Worm (Caenorhabditis elegans) whole organism, young adult: Measurements from ENCODE around the gene unc-97.
A peak's percentile ranks its signal among the peaks of the same experiment; 100 is the strongest.

Experiments used
- D2030.7 ChIP-seq: fragments of 200-800 bp; sonication (Bioruptor generic); IDR thresholded peaks from 2 replicates; pipeline ENCODE4 v1.3.6; 2022; ENCODE audit warnings: missing genetic modification reagents, missing genetic modification characterization, missing compliant biosample characterization
- F10E7.11 ChIP-seq: sonication (generic microtip); optimal IDR thresholded peaks from 2 replicates; lab custom pipeline; 2017; ENCODE audit warnings: mild to moderate bottlenecking, missing genetic modification characterization, moderate library complexity, missing compliant biosample characterization
- F49E8.2 ChIP-seq: sonication (generic microtip); optimal IDR thresholded peaks from 3 replicates; lab custom pipeline; 2017; ENCODE audit warnings: missing genetic modification characterization, mild to moderate bottlenecking, missing compliant biosample characterization, antibody characterized with exemption, moderate library complexity; ENCODE audit not compliant: insufficient read depth
- F57A8.1 ChIP-seq: fragments of 200-800 bp; sonication (Bioruptor generic); optimal IDR thresholded peaks from 2 replicates; lab custom pipeline; 2018; ENCODE audit warnings: mild to moderate bottlenecking, missing genetic modification characterization, moderate library complexity, missing compliant biosample characterization
- T07F8.4 ChIP-seq: sonication (generic microtip); optimal IDR thresholded peaks from 2 replicates; lab custom pipeline; 2016; ENCODE audit warnings: mild to moderate bottlenecking, missing genetic modification characterization, moderate library complexity, missing compliant biosample characterization
- Y53G8AR.9 ChIP-seq: fragments of 200-800 bp; sonication (Bioruptor generic); conservative IDR thresholded peaks from 2 replicates; pipeline ENCODE4 v1.3.6; 2022; ENCODE audit warnings: missing genetic modification reagents, missing genetic modification characterization, missing compliant biosample characterization
- akir-1 ChIP-seq: fragments of 200-800 bp; sonication (Bioruptor generic); optimal IDR thresholded peaks from 2 replicates; lab custom pipeline; 2018; ENCODE audit warnings: mild to moderate bottlenecking, missing genetic modification characterization, moderate library complexity, missing compliant biosample characterization
- aptf-3 ChIP-seq: fragments of 200-800 bp; sonication (Bioruptor generic); IDR thresholded peaks from 2 replicates; pipeline ENCODE4 v1.3.6; 2022; ENCODE audit warnings: missing genetic modification characterization, missing compliant biosample characterization
- atf-7 ChIP-seq: sonication (generic microtip); optimal IDR thresholded peaks from 2 replicates; lab custom pipeline; 2017; ENCODE audit warnings: mild to moderate bottlenecking, missing genetic modification characterization, missing compliant biosample characterization
- attf-3 ChIP-seq: fragments of 200-800 bp; sonication (Bioruptor generic); conservative IDR thresholded peaks from 2 replicates; pipeline ENCODE4 v1.3.6; 2022; ENCODE audit warnings: missing genetic modification reagents, missing genetic modification characterization, missing compliant biosample characterization
- attf-5 ChIP-seq: fragments of 200-800 bp; sonication (Bioruptor generic); optimal IDR thresholded peaks from 2 replicates; lab custom pipeline; 2018; ENCODE audit warnings: mild to moderate bottlenecking, missing genetic modification characterization, missing compliant biosample characterization
- bed-1 ChIP-seq: fragments of 200-800 bp; sonication (Bioruptor generic); IDR thresholded peaks from 2 replicates; pipeline ENCODE4 v1.3.6; 2022; ENCODE audit warnings: missing genetic modification reagents, missing genetic modification characterization, missing compliant biosample characterization
- cebp-2 ChIP-seq: fragments of 200-800 bp; sonication (Bioruptor generic); IDR thresholded peaks from 2 replicates; pipeline ENCODE4 v1.3.6; 2022; ENCODE audit warnings: missing genetic modification characterization, missing compliant biosample characterization
- ceh-27 ChIP-seq: fragments of 200-800 bp; sonication (Bioruptor generic); optimal IDR thresholded peaks from 2 replicates; lab custom pipeline; 2018; ENCODE audit warnings: mild to moderate bottlenecking, missing genetic modification characterization, moderate library complexity, missing compliant biosample characterization
- die-1 ChIP-seq: sonication (generic microtip); optimal IDR thresholded peaks from 2 replicates; lab custom pipeline; 2016; ENCODE audit warnings: missing genotype, mild to moderate bottlenecking, missing genetic modification characterization, missing compliant biosample characterization
- fkh-3 ChIP-seq: sonication (generic microtip); optimal IDR thresholded peaks from 2 replicates; lab custom pipeline; 2016; ENCODE audit warnings: mild to moderate bottlenecking, missing genetic modification characterization, missing compliant biosample characterization
- gei-17 ChIP-seq: fragments of 200-800 bp; sonication (Bioruptor generic); optimal IDR thresholded peaks from 2 replicates; lab custom pipeline; 2018; ENCODE audit warnings: mild to moderate bottlenecking, missing genetic modification characterization, missing compliant biosample characterization
- hmg-1.2 ChIP-seq: fragments of 200-800 bp; sonication (Bioruptor generic); IDR thresholded peaks from 2 replicates; pipeline ENCODE4 v1.3.6; 2022; ENCODE audit warnings: missing genetic modification reagents, missing genetic modification characterization, missing compliant biosample characterization
- hrde-1 ChIP-seq: sonication (generic microtip); optimal IDR thresholded peaks from 2 replicates; lab custom pipeline; 2016; ENCODE audit warnings: missing genetic modification characterization, mild to moderate bottlenecking, missing compliant biosample characterization, moderate library complexity, missing genotype, missing genetic modification reagents, borderline replicate concordance
- hsf-1 ChIP-seq: fragments of 200-800 bp; sonication (Bioruptor generic); IDR thresholded peaks from 2 replicates; pipeline ENCODE4 v1.3.6; 2022; ENCODE audit warnings: missing genetic modification reagents, missing genetic modification characterization, missing compliant biosample characterization
- let-607 ChIP-seq, 2 experiments: fragments of 200-800 bp in 1 of 2; sonication (Bioruptor generic) in 1 of 2; sonication (generic microtip) in 1 of 2; optimal IDR thresholded peaks; 2 replicates each; lab custom pipeline; 2016 to 2018; ENCODE audit warnings: mild to moderate bottlenecking in 2 of 2, missing compliant biosample characterization in 2 of 2, missing genetic modification characterization in 2 of 2, moderate library complexity in 2 of 2, missing genotype in 1 of 2
- lin-35 ChIP-seq, 3 experiments: fragments of 150-350 bp in 2 of 3; sonication (generic microtip) in 1 of 3; optimal IDR thresholded peaks; 2 replicates each; lab custom pipeline; 2014 to 2018; ENCODE audit warnings: missing biosample characterization in 3 of 3, missing genetic modification characterization in 3 of 3, missing genetic modification reagents in 3 of 3
- lir-1 ChIP-seq: fragments of 200-800 bp; sonication (Bioruptor generic); conservative IDR thresholded peaks from 2 replicates; pipeline ENCODE4 v1.3.6; 2022; ENCODE audit warnings: missing genetic modification reagents, missing genetic modification characterization, missing compliant biosample characterization
- lsl-1 ChIP-seq: fragments of 200-800 bp; sonication (Bioruptor generic); optimal IDR thresholded peaks from 2 replicates; lab custom pipeline; 2018; ENCODE audit warnings: mild to moderate bottlenecking, missing genetic modification characterization, moderate library complexity, missing compliant biosample characterization
- madf-3 ChIP-seq: fragments of 200-800 bp; sonication (Bioruptor generic); IDR thresholded peaks from 2 replicates; pipeline ENCODE4 v1.3.6; 2022; ENCODE audit warnings: missing genetic modification reagents, missing genetic modification characterization, missing compliant biosample characterization
- madf-8 ChIP-seq: fragments of 200-800 bp; sonication (Bioruptor generic); conservative IDR thresholded peaks from 2 replicates; pipeline ENCODE4 v1.3.6; 2022; ENCODE audit warnings: missing genetic modification reagents, missing genetic modification characterization, missing compliant biosample characterization
- mel-28 ChIP-seq: sonication (generic microtip); optimal IDR thresholded peaks from 2 replicates; lab custom pipeline; 2016; ENCODE audit warnings: borderline replicate concordance, mild to moderate bottlenecking, missing genetic modification characterization, missing compliant biosample characterization
- mes-4 ChIP-seq: sonication (generic microtip); optimal IDR thresholded peaks from 2 replicates; lab custom pipeline; 2016; ENCODE audit warnings: missing genotype, missing genetic modification characterization, missing compliant biosample characterization
- nfyb-1 ChIP-seq: fragments of 200-800 bp; sonication (Bioruptor generic); IDR thresholded peaks from 2 replicates; pipeline ENCODE4 v1.3.6; 2022; ENCODE audit warnings: missing genetic modification reagents, missing genetic modification characterization, missing compliant biosample characterization
- nhr-80 ChIP-seq: sonication (generic microtip); optimal IDR thresholded peaks from 2 replicates; lab custom pipeline; 2016; ENCODE audit warnings: missing genetic modification characterization, missing compliant biosample characterization
- repo-1 ChIP-seq: sonication (generic microtip); optimal IDR thresholded peaks from 2 replicates; lab custom pipeline; 2017; ENCODE audit warnings: mild to moderate bottlenecking, missing genetic modification characterization, missing compliant biosample characterization
- sptf-2 ChIP-seq: fragments of 200-800 bp; sonication (Bioruptor generic); optimal IDR thresholded peaks from 2 replicates; lab custom pipeline; 2018; ENCODE audit warnings: mild to moderate bottlenecking, missing genetic modification characterization, missing compliant biosample characterization
- zfh-2 ChIP-seq: fragments of 200-800 bp; sonication (Bioruptor generic); conservative IDR thresholded peaks from 2 replicates; pipeline ENCODE4 v1.3.6; 2022; ENCODE audit warnings: missing genetic modification reagents, missing genetic modification characterization, missing compliant biosample characterization
- zim-3 ChIP-seq: sonication (generic microtip); optimal IDR thresholded peaks from 2 replicates; lab custom pipeline; 2017; ENCODE audit warnings: mild to moderate bottlenecking, missing genetic modification characterization, moderate library complexity, missing compliant biosample characterization
- ztf-18 ChIP-seq: sonication (generic microtip); optimal IDR thresholded peaks from 2 replicates; lab custom pipeline; 2016; ENCODE audit warnings: missing genotype, mild to moderate bottlenecking, missing genetic modification characterization, missing compliant biosample characterization
- ztf-22 ChIP-seq: fragments of 200-800 bp; sonication (Bioruptor generic); optimal IDR thresholded peaks from 2 replicates; lab custom pipeline; 2018; ENCODE audit warnings: mild to moderate bottlenecking, missing genetic modification characterization, moderate library complexity, missing compliant biosample characterization
- ztf-3 ChIP-seq: fragments of 200-800 bp; sonication (Bioruptor generic); optimal IDR thresholded peaks from 2 replicates; lab custom pipeline; 2018; ENCODE audit warnings: mild to moderate bottlenecking, missing genetic modification characterization, missing compliant biosample characterization

The unc-97 gene

ce11 chrX:5591830-5592229 lies 1.1 kb upstream of the unc-97 start:
- TF ChIP-seq mes-4 (tag; lab: Kevin White, UChicago) (no peak), hmg-1.2 (GFP tag; lab: Robert Waterston, UW) (peak; percentile 59; the same call in 1 of the 2 replicates), zfh-2 (GFP tag; lab: Robert Waterston, UW) (peak; percentile 83), ztf-3 (no peak), ceh-27 (GFP tag; lab: Kevin White, UChicago) (peak; percentile 31), cebp-2 (GFP tag; lab: Robert Waterston, UW) (0 out of 2 replicates have a peak, but pooled peaks have one; percentile 34)

- TF ChIP-seq hsf-1 (no peak), F57A8.1 (GFP tag; lab: Kevin White, UChicago) (no peak), atf-7 (tag; lab: Kevin White, UChicago) (no peak), nhr-80 (tag; lab: Kevin White, UChicago) (peak; percentile 31), die-1 (no peak)
Measured at ce11 chrX:5599224-5599623, 6.3 kb downstream of the unc-97 start, which contains the start of gene sulp-2. TSS of gene sulp-2 (minus strand) at chrX:5599330.

- no peak for TF ChIP-seq mel-28 (tag; lab: Kevin White, UChicago)
- TF ChIP-seq F10E7.11 (tag; lab: Kevin White, UChicago) = no peak
- TF ChIP-seq madf-3 (GFP tag; lab: Robert Waterston, UW) = no peak
- no peak for TF ChIP-seq repo-1 (tag; lab: Kevin White, UChicago)
- TF ChIP-seq akir-1 = no peak
- no peak for TF ChIP-seq F49E8.2 (tag; lab: Kevin White, UChicago)
- TF ChIP-seq, all 124 proteins: peak for 0
Measured at ce11 chrX:5603338-5603816, 10.4 kb downstream of the unc-97 start, which contains the start of gene F14D12.1. TSS of gene F14D12.1 (plus strand) at chrX:5603766.

- TF ChIP-seq F10E7.11 (tag; lab: Kevin White, UChicago) = no peak
- TF ChIP-seq sptf-2 (GFP tag; lab: Kevin White, UChicago) = no peak
- TF ChIP-seq lir-1 = no peak
- no peak for TF ChIP-seq cebp-2 (GFP tag; lab: Robert Waterston, UW)
- TF ChIP-seq T07F8.4 (tag; lab: Kevin White, UChicago) = no peak
- TF ChIP-seq hrde-1 (tag; lab: Kevin White, UChicago) = no peak
- no peak for TF ChIP-seq F57A8.1 (GFP tag; lab: Kevin White, UChicago)
- TF ChIP-seq, all 124 proteins: peak for 0
Measured at ce11 chrX:5605049-5605448, 12.1 kb downstream of the unc-97 start.

- TF ChIP-seq lsl-1 (GFP tag; lab: Kevin White, UChicago) (no peak), nfyb-1 (GFP tag; lab: Robert Waterston, UW) (no peak), attf-3 (GFP tag; lab: Robert Waterston, UW) (no peak), D2030.7 (GFP tag; lab: Robert Waterston, UW) (no peak), gei-17 (GFP tag; lab: Kevin White, UChicago) (no peak), mel-28 (tag; lab: Kevin White, UChicago) (no peak), Y53G8AR.9 (no peak), cebp-2 (GFP tag; lab: Robert Waterston, UW) (no peak), madf-8 (no peak), lin-35 (GFP tag; optimal IDR thresholded peaks at IDR 0.05; lab: Kevin White, UChicago) (no peak), F57A8.1 (GFP tag; lab: Kevin White, UChicago) (no peak), fkh-3 (no peak), F10E7.11 (tag; lab: Kevin White, UChicago) (no peak), zim-3 (tag; lab: Kevin White, UChicago) (no peak), let-607 (tag; optimal IDR thresholded peaks at IDR 0.05; lab: Kevin White, UChicago) (no peak), ztf-18 (tag; lab: Kevin White, UChicago) (no peak), attf-5 (no peak), bed-1 (GFP tag; lab: Robert Waterston, UW) (no peak), aptf-3 (GFP tag; lab: Robert Waterston, UW) (no peak), ztf-22 (no peak)
Measured at ce11 chrX:5611155-5611554, 18.2 kb downstream of the unc-97 start, which contains the start of gene octr-1. TSS of gene octr-1 (minus strand) at chrX:5611255.
